Worm (Caenorhabditis elegans) whole organism, L4/young adult: Measurements from ENCODE around the gene idpp-5.

Source experiments
- W03F9.2 ChIP-seq: fragments of 150-350 bp; optimal IDR thresholded peaks from 2 replicates; lab custom pipeline; 2014; ENCODE audit warnings: missing biosample characterization, missing genetic modification characterization
- dao-5 ChIP-seq: sonication (generic microtip); optimal IDR thresholded peaks from 2 replicates; lab custom pipeline; 2016; ENCODE audit warnings: missing genotype, missing genetic modification characterization, moderate library complexity, missing compliant biosample characterization
- him-1 ChIP-seq: sonication (generic microtip); optimal IDR thresholded peaks from 2 replicates; lab custom pipeline; 2016; ENCODE audit warnings: missing genotype, missing genetic modification reagents, missing genetic modification characterization, missing compliant biosample characterization

idpp-5 gene

DNA sequence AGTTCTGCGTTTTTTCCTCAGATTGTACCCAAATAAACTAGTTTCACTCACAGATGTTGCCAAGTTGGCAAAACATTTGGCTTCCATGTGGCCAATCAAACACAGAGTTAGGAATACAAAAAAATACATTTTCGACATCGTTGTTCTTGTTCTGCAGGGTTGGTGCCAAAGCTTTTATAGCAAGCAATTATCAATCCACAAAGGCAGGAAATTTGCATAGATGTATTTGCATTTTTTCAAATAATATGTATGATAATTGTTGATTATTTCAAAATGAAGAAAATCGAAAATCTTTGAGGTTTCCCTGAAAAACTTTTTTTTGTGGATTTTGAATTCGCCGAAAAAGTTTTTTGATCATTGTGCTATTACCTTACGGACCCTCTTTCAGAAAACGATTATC is 30.2 kb downstream of the idpp-5 start, which contains the start of gene T14G12.11:
Gene T14G12.11 (minus strand): TSS at position 138 of the 400 bp plus-strand sequence.
- TF ChIP-seq him-1 (no peak), W03F9.2 (tag; lab: Kevin White, UChicago) (no peak), dao-5 (no peak)

DNA sequence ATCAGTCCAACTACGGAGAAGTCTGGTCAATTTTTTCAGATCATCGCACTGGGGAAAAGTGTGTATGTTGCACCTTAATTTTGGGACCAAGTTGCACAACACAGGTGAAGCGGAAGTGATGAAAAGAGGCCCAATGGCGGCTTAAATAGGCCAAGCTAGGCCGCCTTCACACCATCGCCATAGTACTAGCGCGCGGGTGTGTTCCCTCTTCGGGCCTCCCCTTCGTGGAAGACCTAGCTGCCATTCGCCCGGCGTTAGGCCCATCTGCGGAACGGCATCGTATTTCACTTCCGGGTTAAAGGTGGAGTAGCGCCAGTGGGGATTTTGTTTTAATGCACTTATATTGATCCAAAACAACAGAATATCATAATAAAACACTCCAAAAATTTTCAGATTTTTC is 32.8 kb downstream of the idpp-5 start:
- TF ChIP-seq him-1 (no peak), dao-5 (no peak), W03F9.2 (tag; lab: Kevin White, UChicago) (no peak)

DNA sequence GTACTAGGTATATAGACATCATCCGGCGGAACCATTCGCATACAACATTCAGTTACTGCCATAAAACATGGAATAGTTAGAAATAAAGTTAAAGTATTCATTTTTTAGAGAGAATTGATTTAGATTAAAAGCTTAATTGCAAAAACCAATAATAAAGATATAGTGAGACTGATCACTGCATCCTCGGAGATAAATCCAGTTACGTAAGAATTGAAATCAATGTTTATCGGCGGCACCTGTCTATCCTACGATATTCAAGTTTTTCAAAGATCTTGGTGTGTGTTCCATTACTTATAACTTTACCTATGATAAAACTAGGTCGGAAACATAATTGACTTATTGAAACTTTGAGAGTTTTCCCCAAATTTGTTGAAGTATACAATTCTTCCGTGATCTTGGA is 33.3 kb downstream of the idpp-5 start, which contains the start of gene T14G12.6:
Gene T14G12.6 (minus strand): TSS at position 101 of the 400 bp plus-strand sequence.
- no peak for TF ChIP-seq W03F9.2 (tag; lab: Kevin White, UChicago)
- no peak for TF ChIP-seq him-1
- no peak for TF ChIP-seq dao-5

ce11 chrX:3758399-3758798 is 34.2 kb downstream of the idpp-5 start, which contains the start of gene T14G12.12:
TSS of gene T14G12.12 (minus strand) at chrX:3758499.
- TF ChIP-seq W03F9.2 (tag; lab: Kevin White, UChicago) (no peak), him-1 (no peak), dao-5 (no peak)

DNA sequence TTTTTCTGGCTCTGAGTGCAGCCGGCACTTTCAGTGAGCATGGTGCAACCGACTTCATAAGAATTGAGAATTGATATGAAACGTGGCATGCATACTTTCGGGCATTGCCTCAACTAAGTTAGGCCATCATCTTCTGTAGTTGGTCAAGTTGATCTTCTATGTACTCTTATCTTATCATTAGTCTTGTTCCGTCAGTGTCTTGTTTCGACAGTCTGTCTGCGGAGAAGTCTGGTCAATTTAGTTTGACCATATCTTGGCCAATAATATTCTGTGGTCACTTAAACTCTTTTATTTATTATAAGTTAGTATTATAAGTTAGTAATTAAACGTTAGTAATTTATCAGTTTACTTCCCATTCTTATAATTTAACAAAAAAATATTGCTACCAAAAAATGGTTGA is 36.4 kb downstream of the idpp-5 start:
- no peak for TF ChIP-seq W03F9.2 (tag; lab: Kevin White, UChicago)
- no peak for TF ChIP-seq him-1
- TF ChIP-seq dao-5, result no peak

- no peak for TF ChIP-seq dao-5
- TF ChIP-seq W03F9.2 (tag; lab: Kevin White, UChicago), result no peak
- no peak for TF ChIP-seq him-1
These were observed 36.9 kb downstream of the idpp-5 start for ce11 chrX:3755753-3756152.

ce11 chrX:3752443-3752842 is 40.2 kb downstream of the idpp-5 start:
- no peak for TF ChIP-seq W03F9.2 (tag; lab: Kevin White, UChicago)
- TF ChIP-seq dao-5, result no peak

DNA sequence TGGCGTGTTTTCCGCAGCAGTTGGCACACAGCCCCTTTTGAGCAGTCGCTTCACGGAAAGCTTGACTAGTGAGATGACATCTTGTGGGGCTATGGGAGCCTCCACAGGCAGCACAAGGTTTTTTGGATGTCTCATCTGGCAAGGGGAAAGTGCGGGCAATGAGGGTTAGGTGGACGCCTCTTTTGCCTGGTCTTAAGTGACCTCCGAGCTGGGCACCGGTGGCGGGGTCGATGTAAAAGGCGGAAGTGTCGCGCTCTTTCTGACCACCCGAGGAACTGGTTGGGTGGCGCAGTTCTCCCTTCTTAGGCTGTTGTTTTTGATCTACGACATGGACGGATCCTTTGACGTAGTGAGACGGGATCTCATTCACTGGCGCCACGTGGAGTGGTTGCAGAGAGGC is 41.2 kb downstream of the idpp-5 start:
- no peak for TF ChIP-seq W03F9.2 (tag; lab: Kevin White, UChicago)
- TF ChIP-seq him-1, result no peak
- TF ChIP-seq dao-5, result no peak

- TF ChIP-seq him-1 (no peak), W03F9.2 (tag; lab: Kevin White, UChicago) (no peak), dao-5 (no peak)
These were observed 49.4 kb downstream of the idpp-5 start for ce11 chrX:3743190-3743589.

DNA sequence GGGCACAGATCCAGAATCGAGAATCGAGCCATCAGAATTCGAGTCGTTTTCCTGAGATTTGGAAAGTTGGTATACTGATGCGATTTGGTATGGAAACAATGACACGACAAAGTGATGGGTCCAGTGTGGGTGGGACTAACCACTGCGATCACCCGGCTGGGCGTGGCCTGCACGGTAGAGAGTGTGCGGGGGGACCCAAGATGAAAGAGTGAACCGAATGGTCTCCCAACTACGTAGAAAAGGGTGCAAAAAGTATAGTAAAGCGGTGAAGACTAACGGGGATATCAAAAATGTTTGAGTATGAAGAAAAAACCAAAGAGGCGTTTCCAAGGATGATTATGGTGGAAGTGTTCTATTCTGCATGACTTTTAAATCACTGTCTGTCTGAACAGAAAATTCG is 50.4 kb downstream of the idpp-5 start, which contains the start of gene fkh-2:
Gene fkh-2 (minus strand): TSS at position 101 of the 400 bp plus-strand sequence.
- no peak for TF ChIP-seq W03F9.2 (tag; lab: Kevin White, UChicago)
- TF ChIP-seq dao-5, result no peak
